Fruit fly (Drosophila melanogaster) whole organism, embryonic: ENCODE measurements around the gene CG32281.
A peak's percentile ranks its signal among the peaks of the same experiment; 100 is the strongest.

Experiments
- Antp ChIP-seq: fragments of 200-800 bp; sonication (Bioruptor generic); optimal IDR thresholded peaks from 3 replicates; lab custom pipeline; 2016; ENCODE audit warnings: missing biosample characterization, missing genetic modification characterization
- Bdp1 ChIP-seq: fragments of 200-800 bp; sonication (Bioruptor generic); optimal IDR thresholded peaks from 3 replicates; lab custom pipeline; 2016; ENCODE audit warnings: missing biosample characterization, missing genetic modification characterization
- Bteb2 ChIP-seq: fragments of 200-800 bp; sonication (Bioruptor generic); optimal IDR thresholded peaks from 2 replicates; lab custom pipeline; 2016; ENCODE audit warnings: missing biosample characterization, missing genetic modification characterization
- CG10267 ChIP-seq: fragments of 200-800 bp; sonication (Bioruptor generic); optimal IDR thresholded peaks from 2 replicates; lab custom pipeline; 2018; ENCODE audit warnings: missing biosample characterization, mild to moderate bottlenecking, missing genetic modification characterization, moderate library complexity
- CG12659 ChIP-seq: fragments of 200-800 bp; sonication (Bioruptor generic); optimal IDR thresholded peaks from 3 replicates; lab custom pipeline; 2017; ENCODE audit warnings: mild to moderate bottlenecking, missing biosample characterization, missing genetic modification reagents, missing genetic modification characterization
- CG12942 ChIP-seq: fragments of 200-800 bp; sonication (Bioruptor generic); optimal IDR thresholded peaks from 3 replicates; lab custom pipeline; 2016; ENCODE audit warnings: missing biosample characterization, missing genetic modification characterization
- CG15269 ChIP-seq: fragments of 200-800 bp; sonication (Bioruptor generic); optimal IDR thresholded peaks from 2 replicates; lab custom pipeline; 2018; ENCODE audit warnings: missing biosample characterization, mild to moderate bottlenecking, missing genetic modification characterization, moderate library complexity
- CG17186 ChIP-seq: fragments of 200-800 bp; sonication (Bioruptor generic); optimal IDR thresholded peaks from 3 replicates; lab custom pipeline; 2017; ENCODE audit warnings: missing biosample characterization, missing genetic modification reagents, missing genetic modification characterization
- CG1792 ChIP-seq: fragments of 200-800 bp; sonication (Bioruptor generic); optimal IDR thresholded peaks from 2 replicates; lab custom pipeline; 2016; ENCODE audit warnings: missing biosample characterization, missing genetic modification characterization
- CG18599 ChIP-seq: fragments of 200-800 bp; sonication (Bioruptor generic); optimal IDR thresholded peaks from 3 replicates; lab custom pipeline; 2017; ENCODE audit warnings: missing biosample characterization, missing genetic modification characterization, mild to moderate bottlenecking, moderate library complexity, missing genetic modification reagents
- CG18619 ChIP-seq: fragments of 200-800 bp; sonication (Bioruptor generic); optimal IDR thresholded peaks from 3 replicates; lab custom pipeline; 2017; ENCODE audit warnings: missing biosample characterization, mild to moderate bottlenecking, missing genetic modification characterization
- CG2120 ChIP-seq: fragments of 200-800 bp; sonication (Bioruptor generic); optimal IDR thresholded peaks from 3 replicates; lab custom pipeline; 2016; ENCODE audit warnings: missing biosample characterization, missing genetic modification characterization
- CG2202 ChIP-seq: fragments of 200-800 bp; sonication (Bioruptor generic); optimal IDR thresholded peaks from 2 replicates; lab custom pipeline; 2018; ENCODE audit warnings: missing biosample characterization, mild to moderate bottlenecking, missing genetic modification characterization
- CG33213 ChIP-seq: fragments of 200-800 bp; sonication (Bioruptor generic); optimal IDR thresholded peaks from 3 replicates; lab custom pipeline; 2016; ENCODE audit warnings: missing biosample characterization, missing genetic modification characterization
- CG34224 ChIP-seq: fragments of 200-800 bp; sonication (Bioruptor generic); IDR thresholded peaks from 3 replicates; pipeline ENCODE4 v1.3.6; 2022; ENCODE audit warnings: missing biosample characterization, missing genetic modification characterization; ENCODE audit not compliant: partially characterized antibody
- CG7357 ChIP-seq: fragments of 200-800 bp; sonication (Bioruptor generic); IDR thresholded peaks from 3 replicates; pipeline ENCODE4 v1.3.6; 2022; ENCODE audit warnings: missing biosample characterization, missing genetic modification characterization
- CG7963 ChIP-seq: fragments of 200-800 bp; sonication (Bioruptor generic); IDR thresholded peaks from 3 replicates; pipeline ENCODE4 v1.3.6; 2022; ENCODE audit warnings: missing biosample characterization, missing genetic modification characterization; ENCODE audit not compliant: partially characterized antibody
- CG8924 ChIP-seq: fragments of 200-800 bp; optimal IDR thresholded peaks from 3 replicates; lab custom pipeline; 2019; ENCODE audit warnings: missing biosample characterization, mild to moderate bottlenecking, missing genetic modification characterization, moderate library complexity
- CG9609 ChIP-seq: fragments of 200-800 bp; sonication (Bioruptor generic); optimal IDR thresholded peaks from 3 replicates; lab custom pipeline; 2016; ENCODE audit warnings: missing biosample characterization, missing genetic modification characterization
- CrebB ChIP-seq: fragments of 200-800 bp; sonication (Bioruptor generic); optimal IDR thresholded peaks from 3 replicates; lab custom pipeline; 2018; ENCODE audit warnings: missing biosample characterization, mild to moderate bottlenecking, missing genetic modification characterization
- Dbx ChIP-seq: fragments of 200-800 bp; sonication (Bioruptor generic); IDR thresholded peaks from 3 replicates; pipeline ENCODE4 v1.3.6; 2022; ENCODE audit warnings: missing biosample characterization, missing genetic modification characterization
- Dip2 ChIP-seq: fragments of 200-800 bp; sonication (Bioruptor generic); IDR thresholded peaks from 2 replicates; pipeline ENCODE4 v1.3.6; 2022; ENCODE audit warnings: missing biosample characterization, missing genetic modification characterization
- E2f1 ChIP-seq: fragments of 200-800 bp; sonication (Bioruptor generic); IDR thresholded peaks from 2 replicates; pipeline ENCODE4 v1.3.6; 2022; ENCODE audit warnings: missing biosample characterization, missing genetic modification characterization
- H2.0 ChIP-seq: fragments of 200-800 bp; sonication (Bioruptor generic); IDR thresholded peaks from 2 replicates; pipeline ENCODE4 v1.3.6; 2022; ENCODE audit warnings: missing biosample characterization, missing genetic modification characterization
- HLH3B ChIP-seq: fragments of 200-800 bp; sonication (Bioruptor generic); IDR thresholded peaks from 2 replicates; pipeline ENCODE4 v1.3.6; 2022; ENCODE audit warnings: missing biosample characterization, missing genetic modification characterization
- Lpt ChIP-seq: fragments of >200 bp; optimal IDR thresholded peaks from 2 replicates; lab custom pipeline; 2018; ENCODE audit warnings: missing biosample characterization, missing genetic modification characterization
- NK7.1 ChIP-seq: fragments of 200-800 bp; sonication (Bioruptor generic); optimal IDR thresholded peaks from 3 replicates; lab custom pipeline; 2016; ENCODE audit warnings: missing biosample characterization, missing genetic modification characterization
- Oaz ChIP-seq: fragments of 200-800 bp; sonication (Bioruptor generic); IDR thresholded peaks from 2 replicates; pipeline ENCODE4 v1.3.6; 2022; ENCODE audit warnings: missing biosample characterization, missing genetic modification characterization
- Opbp ChIP-seq: fragments of 200-800 bp; sonication (Bioruptor generic); IDR thresholded peaks from 3 replicates; pipeline ENCODE4 v1.3.6; 2022; ENCODE audit warnings: missing biosample characterization, missing genetic modification characterization; ENCODE audit not compliant: partially characterized antibody
- Sox102F ChIP-seq: fragments of 200-800 bp; sonication (Bioruptor generic); optimal IDR thresholded peaks from 2 replicates; lab custom pipeline; 2018; ENCODE audit warnings: missing biosample characterization, mild to moderate bottlenecking, missing genetic modification characterization, moderate library complexity
- Trl ChIP-seq, 3 experiments: fragments of >200 bp in 2 of 3; fragments of 200-800 bp in 1 of 3; sonication (Bioruptor generic) in 1 of 3; optimal IDR thresholded peaks; 2 replicates in 1 of 3; 3 replicates in 2 of 3; lab custom pipeline; 2016 to 2017; ENCODE audit warnings: missing biosample characterization in 1 of 3, missing genetic modification characterization in 1 of 3
- al ChIP-seq: fragments of 200-800 bp; sonication (Bioruptor generic); IDR thresholded peaks from 2 replicates; pipeline ENCODE4 v1.3.6; 2022; ENCODE audit warnings: missing biosample characterization, missing genetic modification characterization
- az2 ChIP-seq: fragments of 200-800 bp; sonication (Bioruptor generic); optimal IDR thresholded peaks from 3 replicates; lab custom pipeline; 2016; ENCODE audit warnings: missing biosample characterization, missing genetic modification characterization
- cas ChIP-seq: fragments of 200-800 bp; sonication (Bioruptor generic); IDR thresholded peaks from 2 replicates; pipeline ENCODE4 v1.3.6; 2022; ENCODE audit warnings: missing biosample characterization, missing genetic modification characterization
- cato ChIP-seq: fragments of 200-800 bp; sonication (Bioruptor generic); optimal IDR thresholded peaks from 2 replicates; lab custom pipeline; 2016; ENCODE audit warnings: missing biosample characterization, missing genetic modification characterization, borderline replicate concordance
- dan ChIP-seq: fragments of 200-800 bp; sonication (Bioruptor generic); IDR thresholded peaks from 2 replicates; pipeline ENCODE4 v1.3.6; 2022; ENCODE audit warnings: missing biosample characterization, missing genetic modification characterization
- dmrt99B ChIP-seq: fragments of 200-800 bp; sonication (Bioruptor generic); optimal IDR thresholded peaks from 2 replicates; lab custom pipeline; 2018; ENCODE audit warnings: missing biosample characterization, mild to moderate bottlenecking, missing genetic modification characterization, moderate library complexity
- dpn ChIP-seq, 2 experiments: fragments of 200-800 bp; sonication (Bioruptor generic); optimal IDR thresholded peaks; 3 replicates each; lab custom pipeline; 2016; ENCODE audit warnings: missing biosample characterization in 2 of 2, missing genetic modification characterization in 2 of 2
- dysf ChIP-seq: fragments of 200-800 bp; sonication (Bioruptor generic); IDR thresholded peaks from 3 replicates; pipeline ENCODE4 v1.3.6; 2022; ENCODE audit warnings: missing biosample characterization, missing genetic modification characterization
- gfzf ChIP-seq: fragments of 200-800 bp; sonication (Bioruptor generic); optimal IDR thresholded peaks from 2 replicates; lab custom pipeline; 2016; ENCODE audit warnings: missing biosample characterization, mild to moderate bottlenecking, missing genetic modification characterization, moderate library complexity
- grn ChIP-seq: fragments of 200-800 bp; sonication (Bioruptor generic); optimal IDR thresholded peaks from 3 replicates; lab custom pipeline; 2017; ENCODE audit warnings: missing biosample characterization, missing genetic modification characterization
- ham ChIP-seq: fragments of 200-800 bp; sonication (Bioruptor generic); IDR thresholded peaks from 2 replicates; pipeline ENCODE4 v1.3.6; 2022; ENCODE audit warnings: missing biosample characterization, missing genetic modification characterization
- jing ChIP-seq: fragments of 200-800 bp; sonication (Bioruptor generic); optimal IDR thresholded peaks from 2 replicates; lab custom pipeline; 2018; ENCODE audit warnings: missing biosample characterization, mild to moderate bottlenecking, missing genetic modification characterization
- mirr ChIP-seq: fragments of 200-800 bp; sonication (Bioruptor generic); optimal IDR thresholded peaks from 3 replicates; lab custom pipeline; 2018; ENCODE audit warnings: missing biosample characterization, mild to moderate bottlenecking, missing genetic modification characterization
- pnt ChIP-seq: fragments of 200-800 bp; sonication (Bioruptor generic); optimal IDR thresholded peaks from 3 replicates; lab custom pipeline; 2016; ENCODE audit warnings: missing biosample characterization, missing genetic modification characterization
- psq ChIP-seq: fragments of 200-800 bp; sonication (Bioruptor generic); optimal IDR thresholded peaks from 2 replicates; lab custom pipeline; 2017; ENCODE audit warnings: missing biosample characterization, missing genetic modification characterization
- repo ChIP-seq: fragments of 200-800 bp; sonication (Bioruptor generic); optimal IDR thresholded peaks from 2 replicates; lab custom pipeline; 2016; ENCODE audit warnings: missing biosample characterization, missing genetic modification characterization
- salm ChIP-seq: fragments of 200-800 bp; sonication (Bioruptor generic); optimal IDR thresholded peaks from 2 replicates; lab custom pipeline; 2018; ENCODE audit warnings: missing biosample characterization, mild to moderate bottlenecking, missing genetic modification characterization
- seq ChIP-seq: fragments of 200-800 bp; sonication (Bioruptor generic); IDR thresholded peaks from 2 replicates; pipeline ENCODE4 v1.3.6; 2022; ENCODE audit warnings: missing biosample characterization, missing genetic modification characterization
- slbo ChIP-seq: fragments of 200-800 bp; sonication (Bioruptor generic); IDR thresholded peaks from 2 replicates; pipeline ENCODE4 v1.3.6; 2022; ENCODE audit warnings: missing biosample characterization, missing genetic modification characterization
- tup ChIP-seq: fragments of 200-800 bp; sonication (Bioruptor generic); optimal IDR thresholded peaks from 2 replicates; lab custom pipeline; 2016; ENCODE audit warnings: missing biosample characterization, mild to moderate bottlenecking, missing genetic modification characterization, moderate library complexity
- zf30C ChIP-seq: fragments of 200-800 bp; sonication (Bioruptor generic); optimal IDR thresholded peaks from 3 replicates; lab custom pipeline; 2018; ENCODE audit warnings: missing biosample characterization, mild to moderate bottlenecking, missing genetic modification characterization

CG32281 gene

dm6 chr3L:3164951-3165350 lies 4.2 kb upstream of the CG32281 start, which contains the start of gene CG32280 (continued):
- TF ChIP-seq Opbp, result peak; percentile 87; the same call in 2 of the 3 replicates
- TF ChIP-seq CG15269 (tag; lab: Kevin White, UChicago), result no peak
- TF ChIP-seq grn, result no peak
- TF ChIP-seq Sox102F (GFP tag; lab: Kevin White, UChicago), result no peak
- TF ChIP-seq psq, result no peak
- TF ChIP-seq al (GFP tag; lab: Robert Waterston, UW), result no peak
- TF ChIP-seq Dbx (GFP tag; lab: Robert Waterston, UW), result no peak
- no peak for TF ChIP-seq Oaz (GFP tag; lab: Robert Waterston, UW)
- TF ChIP-seq H2.0, result no peak
- no peak for TF ChIP-seq CG18599 (GFP tag; lab: Kevin White, UChicago)
- peak; percentile 35 for TF ChIP-seq Antp (GFP tag; lab: Kevin White, UChicago)
- TF ChIP-seq repo (GFP tag; lab: Kevin White, UChicago), result no peak
- no peak for TF ChIP-seq ham (GFP tag; lab: Robert Waterston, UW)
- peak; percentile 13 to 38 for TF ChIP-seq dpn (GFP tag; optimal IDR thresholded peaks at IDR 0.05; lab: Kevin White, UChicago)
- TF ChIP-seq NK7.1 (GFP tag; lab: Kevin White, UChicago), result no peak
- no peak for TF ChIP-seq CG12942 (GFP tag; lab: Kevin White, UChicago)
- TF ChIP-seq CG18619 (GFP tag; lab: Kevin White, UChicago), result no peak
- TF ChIP-seq CG2202 (tag; lab: Kevin White, UChicago), result no peak
- TF ChIP-seq CG33213 (GFP tag; lab: Kevin White, UChicago), result no peak
- peak; percentile 47 for TF ChIP-seq CG8924 (tag; lab: Kevin White, UChicago)
- peak; percentile 65 for TF ChIP-seq CG12659 (GFP tag; lab: Kevin White, UChicago)
- TF ChIP-seq Dip2 (GFP tag; lab: Robert Waterston, UW), result no peak
- no peak for TF ChIP-seq HLH3B
- TF ChIP-seq pnt (GFP tag; lab: Kevin White, UChicago), result no peak
- peak; percentile 86 for TF ChIP-seq gfzf (GFP tag; lab: Kevin White, UChicago)
- no peak for TF ChIP-seq cas
- TF ChIP-seq CG17186, result peak; percentile 4
- no peak for TF ChIP-seq seq (GFP tag; lab: Robert Waterston, UW)
- no peak for TF ChIP-seq CG1792 (GFP tag; lab: Kevin White, UChicago)
- no peak for TF ChIP-seq salm (tag; lab: Kevin White, UChicago)
- no peak for TF ChIP-seq jing (GFP tag; lab: Kevin White, UChicago)
- peak; percentile 20 for TF ChIP-seq CG9609
- peak; percentile 90 for TF ChIP-seq CG34224 (GFP tag; lab: Robert Waterston, UW)
- TF ChIP-seq CG7357 (GFP tag; lab: Robert Waterston, UW), result no peak
- no peak for TF ChIP-seq cato (GFP tag; lab: Kevin White, UChicago)
- peak; percentile 51 for TF ChIP-seq CG2120 (GFP tag; lab: Kevin White, UChicago)
- no peak for TF ChIP-seq Trl (optimal IDR thresholded peaks at IDR 0.05; lab: Kevin White, UChicago)
- TF ChIP-seq Trl (GFP tag; optimal IDR thresholded peaks at IDR 0.05; lab: Kevin White, UChicago), result peak; percentile 15
- peak; percentile 66; the same call in 2 of the 3 replicates for TF ChIP-seq CG7963 (GFP tag; lab: Robert Waterston, UW)
- TF ChIP-seq slbo (GFP tag; lab: Robert Waterston, UW), result peak; percentile 65
- no peak for TF ChIP-seq Lpt (GFP tag; lab: Kevin White, UChicago)
- peak; percentile 1 for TF ChIP-seq az2 (GFP tag; lab: Kevin White, UChicago)
- TF ChIP-seq mirr (GFP tag; lab: Kevin White, UChicago), result peak; percentile 0
- peak; percentile 35 for TF ChIP-seq CrebB (tag; lab: Kevin White, UChicago)
- peak; percentile 85 for TF ChIP-seq zf30C (GFP tag; lab: Kevin White, UChicago)
- TF ChIP-seq Bteb2, result peak; percentile 5
- no peak for TF ChIP-seq Bdp1 (GFP tag; lab: Kevin White, UChicago)
- TF ChIP-seq E2f1 (GFP tag; lab: Robert Waterston, UW), result no peak
- peak; percentile 48 for TF ChIP-seq CG10267 (tag; lab: Kevin White, UChicago)
- TF ChIP-seq dmrt99B, result no peak
- no peak for TF ChIP-seq tup (GFP tag; lab: Kevin White, UChicago)
- TF ChIP-seq dan (GFP tag; lab: Robert Waterston, UW), result no peak
- TF ChIP-seq dysf, result peak; percentile 35; the same call in 1 of the 3 replicates
